Worm (Caenorhabditis elegans): Measurements from ENCODE around the gene C26E6.12.

DNA sequence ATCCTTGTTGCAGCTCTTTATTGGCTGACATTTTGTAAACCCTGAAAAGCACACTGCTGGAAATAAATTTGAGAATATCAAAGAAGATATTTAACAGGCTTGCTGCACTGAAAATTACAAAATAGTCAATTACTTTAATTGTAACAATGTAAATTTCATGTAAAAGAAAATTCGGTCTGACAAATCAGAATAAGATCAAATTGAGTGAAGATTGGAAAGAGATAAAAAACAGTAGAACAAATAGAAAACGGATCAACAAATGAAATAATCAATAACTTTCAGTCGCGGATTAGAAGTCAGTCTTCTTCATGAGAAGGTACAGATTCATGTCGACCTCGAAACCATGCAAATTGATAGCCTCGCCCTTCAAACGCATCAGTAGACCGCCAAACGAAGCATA lies 15.0 kb downstream of the C26E6.12 start, which contains the start of gene rars-1:
- no peak for TF ChIP-seq zag-1 (tag; optimal IDR thresholded peaks at IDR 0.05)
- TF ChIP-seq unc-62 (GFP tag; optimal IDR thresholded peaks at IDR 0.05): no peak
